Worm (Caenorhabditis elegans) whole organism, L3 larva: ENCODE measurements around the gene inf-1.

Experiments used
- ZK546.5 ChIP-seq: sonication (generic microtip); optimal IDR thresholded peaks from 2 replicates; lab custom pipeline; 2017; ENCODE audit warnings: missing biosample characterization, missing genetic modification characterization
- ceh-82 ChIP-seq: fragments of 150-350 bp; optimal IDR thresholded peaks from 2 replicates; lab custom pipeline; 2014; ENCODE audit warnings: missing biosample characterization, missing genetic modification characterization
- pha-4 ChIP-seq: fragments of 150-350 bp; optimal IDR thresholded peaks from 2 replicates; lab custom pipeline; 2014; ENCODE audit warnings: missing biosample characterization, missing genetic modification reagents, missing genetic modification characterization

- TF ChIP-seq ceh-82 (tag; lab: Kevin White, UChicago) = no peak
- TF ChIP-seq ZK546.5 (tag; lab: Kevin White, UChicago) = no peak
- no peak for TF ChIP-seq pha-4 (tag; lab: Kevin White, UChicago)
Measured at ce11 chrIII:6931896-6932295, 2.0 kb downstream of the inf-1 start, which contains the start of gene byn-1.
